Fruit fly (Drosophila melanogaster) whole organism, embryonic: ENCODE measurements around the gene CG2608.
A peak's percentile ranks its signal among the peaks of the same experiment; 100 is the strongest.

ENCODE experiments used
- Awh ChIP-seq: fragments of 200-800 bp; sonication (Bioruptor generic); IDR thresholded peaks from 2 replicates; pipeline ENCODE4, ENCODE4 v1.3.6; 2022; ENCODE audit warnings: missing biosample characterization, missing genetic modification characterization
- BEAF-32 ChIP-seq: fragments of 200-800 bp; sonication (Bioruptor generic); optimal IDR thresholded peaks from 3 replicates; lab custom pipeline; 2017; ENCODE audit warnings: missing biosample characterization, missing genetic modification characterization, mild to moderate bottlenecking, moderate library complexity, missing genetic modification reagents
- Bgb ChIP-seq: fragments of 200-800 bp; sonication (Bioruptor generic); IDR thresholded peaks from 2 replicates; pipeline ENCODE4 v1.3.6; 2022; ENCODE audit warnings: missing biosample characterization, missing genetic modification characterization; ENCODE audit not compliant: partially characterized antibody
- BtbVII ChIP-seq: fragments of 200-800 bp; sonication (Bioruptor generic); optimal IDR thresholded peaks from 3 replicates; lab custom pipeline; 2017; ENCODE audit warnings: missing biosample characterization, mild to moderate bottlenecking, missing genetic modification characterization
- Bteb2 ChIP-seq: fragments of 200-800 bp; sonication (Bioruptor generic); optimal IDR thresholded peaks from 2 replicates; lab custom pipeline; 2016; ENCODE audit warnings: missing biosample characterization, missing genetic modification characterization
- CG10267 ChIP-seq: fragments of 200-800 bp; sonication (Bioruptor generic); optimal IDR thresholded peaks from 2 replicates; lab custom pipeline; 2018; ENCODE audit warnings: missing biosample characterization, mild to moderate bottlenecking, missing genetic modification characterization, moderate library complexity
- CG10959 ChIP-seq: fragments of 200-800 bp; sonication (Bioruptor generic); IDR thresholded peaks from 2 replicates; pipeline ENCODE4 v1.3.6; 2022; ENCODE audit warnings: missing biosample characterization, missing genetic modification characterization
- CG11456 ChIP-seq: fragments of 200-800 bp; sonication (Bioruptor generic); IDR thresholded peaks from 3 replicates; pipeline ENCODE4 v1.3.6; 2022; ENCODE audit warnings: missing biosample characterization, missing genetic modification characterization
- CG12659 ChIP-seq: fragments of 200-800 bp; sonication (Bioruptor generic); optimal IDR thresholded peaks from 3 replicates; lab custom pipeline; 2017; ENCODE audit warnings: mild to moderate bottlenecking, missing biosample characterization, missing genetic modification reagents, missing genetic modification characterization
- CG13287 ChIP-seq: fragments of 200-800 bp; sonication (Bioruptor generic); IDR thresholded peaks from 2 replicates; pipeline ENCODE4 v1.3.6; 2022; ENCODE audit warnings: missing biosample characterization, missing genetic modification characterization; ENCODE audit not compliant: partially characterized antibody
- CG14860 ChIP-seq: fragments of 200-800 bp; sonication (Bioruptor generic); IDR thresholded peaks from 3 replicates; pipeline ENCODE4 v1.3.6; 2022; ENCODE audit warnings: missing biosample characterization, missing genetic modification characterization; ENCODE audit not compliant: partially characterized antibody
- CG15269 ChIP-seq: fragments of 200-800 bp; sonication (Bioruptor generic); optimal IDR thresholded peaks from 2 replicates; lab custom pipeline; 2018; ENCODE audit warnings: missing biosample characterization, mild to moderate bottlenecking, missing genetic modification characterization, moderate library complexity
- CG15479 ChIP-seq: fragments of 200-800 bp; sonication (Bioruptor generic); optimal IDR thresholded peaks from 3 replicates; lab custom pipeline; 2019; ENCODE audit warnings: missing biosample characterization, mild to moderate bottlenecking, missing genetic modification characterization, moderate library complexity
- CG15601 ChIP-seq: fragments of 200-800 bp; sonication (Bioruptor generic); optimal IDR thresholded peaks from 3 replicates; lab custom pipeline; 2019; ENCODE audit warnings: missing biosample characterization, mild to moderate bottlenecking, missing genetic modification characterization, moderate library complexity
- CG1602 ChIP-seq: fragments of 200-800 bp; sonication (Bioruptor generic); optimal IDR thresholded peaks from 3 replicates; lab custom pipeline; 2016; ENCODE audit warnings: missing biosample characterization, missing genetic modification characterization
- CG16813 ChIP-seq: fragments of 200-800 bp; sonication (Bioruptor generic); IDR thresholded peaks from 3 replicates; pipeline ENCODE4 v1.3.6; 2022; ENCODE audit warnings: missing biosample characterization, missing genetic modification characterization; ENCODE audit not compliant: partially characterized antibody
- CG17802 ChIP-seq: fragments of 200-800 bp; sonication (Bioruptor generic); optimal IDR thresholded peaks from 2 replicates; lab custom pipeline; 2018; ENCODE audit warnings: missing biosample characterization, mild to moderate bottlenecking, missing genetic modification characterization, moderate library complexity
- CG18262 ChIP-seq: fragments of 200-800 bp; optimal IDR thresholded peaks from 3 replicates; lab custom pipeline; 2019; ENCODE audit warnings: missing biosample characterization, mild to moderate bottlenecking, missing genetic modification characterization, moderate library complexity
- CG2712 ChIP-seq: fragments of 200-800 bp; optimal IDR thresholded peaks from 3 replicates; lab custom pipeline; 2019; ENCODE audit warnings: missing biosample characterization, mild to moderate bottlenecking, missing genetic modification characterization, moderate library complexity
- CG32772 ChIP-seq: fragments of 200-800 bp; sonication (Bioruptor generic); IDR thresholded peaks from 2 replicates; pipeline ENCODE4 v1.3.6; 2022; ENCODE audit warnings: missing biosample characterization, missing genetic modification characterization
- CG3407 ChIP-seq: fragments of 200-800 bp; sonication (Bioruptor generic); optimal IDR thresholded peaks from 2 replicates; lab custom pipeline; 2018; ENCODE audit warnings: missing biosample characterization, mild to moderate bottlenecking, missing genetic modification characterization
- CG4404 ChIP-seq: fragments of 200-800 bp; sonication (Bioruptor generic); IDR thresholded peaks from 2 replicates; pipeline ENCODE4 v1.3.6; 2022; ENCODE audit warnings: missing biosample characterization, missing genetic modification characterization
- CG8281 ChIP-seq: fragments of 200-800 bp; sonication (Bioruptor generic); optimal IDR thresholded peaks from 2 replicates; lab custom pipeline; 2018; ENCODE audit warnings: missing biosample characterization, mild to moderate bottlenecking, missing genetic modification characterization, moderate library complexity
- CG8944 ChIP-seq: fragments of 200-800 bp; sonication (Bioruptor generic); optimal IDR thresholded peaks from 3 replicates; lab custom pipeline; 2016; ENCODE audit warnings: missing biosample characterization, missing genetic modification characterization
- CoRest ChIP-seq: fragments of 200-800 bp; sonication (Bioruptor generic); optimal IDR thresholded peaks from 3 replicates; lab custom pipeline; 2018; ENCODE audit warnings: missing biosample characterization, mild to moderate bottlenecking, missing genetic modification characterization, moderate library complexity
- D19A ChIP-seq: fragments of 200-800 bp; optimal IDR thresholded peaks from 3 replicates; lab custom pipeline; 2019; ENCODE audit warnings: missing biosample characterization, mild to moderate bottlenecking, missing genetic modification characterization, moderate library complexity
- Dll ChIP-seq: fragments of 200-800 bp; sonication (Bioruptor generic); IDR thresholded peaks from 4 replicates; pipeline ENCODE4 v1.3.6; 2022; ENCODE audit warnings: missing biosample characterization, missing genetic modification characterization; ENCODE audit not compliant: partially characterized antibody
- H15 ChIP-seq: fragments of 200-800 bp; sonication (Bioruptor generic); IDR thresholded peaks from 3 replicates; pipeline ENCODE4 v1.3.6; 2022; ENCODE audit warnings: missing biosample characterization, missing genetic modification characterization
- HLH54F ChIP-seq: fragments of 200-800 bp; sonication (Bioruptor generic); optimal IDR thresholded peaks from 3 replicates; lab custom pipeline; 2016; ENCODE audit warnings: missing biosample characterization, missing genetic modification characterization
- Med ChIP-seq: fragments of 200-800 bp; sonication (Bioruptor generic); peaks from one replicate; lab custom pipeline; 2016; ENCODE audit warnings: missing biosample characterization, missing genetic modification characterization, mild to moderate bottlenecking, inconsistent platforms, moderate library complexity
- Mes4 ChIP-seq: fragments of 200-800 bp; sonication (Bioruptor generic); optimal IDR thresholded peaks from 2 replicates; lab custom pipeline; 2016; ENCODE audit warnings: missing biosample characterization, missing genetic modification characterization
- Myb ChIP-seq: fragments of 200-800 bp; sonication (Bioruptor generic); optimal IDR thresholded peaks from 2 replicates; lab custom pipeline; 2016; ENCODE audit warnings: missing biosample characterization, missing genetic modification characterization
- Tbp ChIP-seq: fragments of >200 bp; optimal IDR thresholded peaks from 2 replicates; lab custom pipeline; 2018; ENCODE audit warnings: missing biosample characterization, missing genetic modification characterization
- ap ChIP-seq: fragments of 200-800 bp; sonication (Bioruptor generic); IDR thresholded peaks from 2 replicates; pipeline ENCODE4 v1.3.6; 2022; ENCODE audit warnings: missing biosample characterization, missing genetic modification characterization
- btn ChIP-seq: fragments of 200-800 bp; sonication (Bioruptor generic); optimal IDR thresholded peaks from 2 replicates; lab custom pipeline; 2016; ENCODE audit warnings: missing biosample characterization, missing genetic modification characterization
- ewg ChIP-seq: fragments of 200-800 bp; sonication (Bioruptor generic); optimal IDR thresholded peaks from 3 replicates; lab custom pipeline; 2017; ENCODE audit warnings: mild to moderate bottlenecking, missing biosample characterization, missing genetic modification reagents, missing genetic modification characterization
- fu2 ChIP-seq: fragments of 200-800 bp; sonication (Bioruptor generic); optimal IDR thresholded peaks from 2 replicates; lab custom pipeline; 2016; ENCODE audit warnings: missing biosample characterization, missing genetic modification characterization
- gro ChIP-seq: fragments of 200-800 bp; sonication (Bioruptor generic); optimal IDR thresholded peaks from 2 replicates; lab custom pipeline; 2016; ENCODE audit warnings: missing biosample characterization, missing genetic modification characterization
- gsb ChIP-seq: fragments of 200-800 bp; sonication (Bioruptor generic); IDR thresholded peaks from 2 replicates; pipeline ENCODE4 v1.3.6; 2022; ENCODE audit warnings: missing biosample characterization, missing genetic modification characterization
- h ChIP-seq: fragments of >200 bp; optimal IDR thresholded peaks from 2 replicates; lab custom pipeline; 2017
- hbn ChIP-seq: fragments of 200-800 bp; sonication (Bioruptor generic); IDR thresholded peaks from 2 replicates; pipeline ENCODE4 v1.3.6; 2022; ENCODE audit warnings: missing biosample characterization, missing genetic modification characterization; ENCODE audit not compliant: partially characterized antibody
- hth ChIP-seq: fragments of >200 bp; optimal IDR thresholded peaks from 2 replicates; lab custom pipeline; 2017; ENCODE audit warnings: inconsistent platforms
- maf-S ChIP-seq: fragments of 200-800 bp; sonication (Bioruptor generic); optimal IDR thresholded peaks from 2 replicates; lab custom pipeline; 2016; ENCODE audit warnings: missing biosample characterization, missing genetic modification characterization
- mirr ChIP-seq: fragments of 200-800 bp; sonication (Bioruptor generic); optimal IDR thresholded peaks from 3 replicates; lab custom pipeline; 2018; ENCODE audit warnings: missing biosample characterization, mild to moderate bottlenecking, missing genetic modification characterization
- pb ChIP-seq: fragments of 200-800 bp; sonication (Bioruptor generic); optimal IDR thresholded peaks from 3 replicates; lab custom pipeline; 2016; ENCODE audit warnings: missing biosample characterization, missing genetic modification characterization
- peb ChIP-seq: fragments of 200-800 bp; sonication (Bioruptor generic); IDR thresholded peaks from 2 replicates; pipeline ENCODE4 v1.3.6; 2022; ENCODE audit warnings: missing biosample characterization, missing genetic modification characterization
- sim ChIP-seq: fragments of 200-800 bp; sonication (Bioruptor generic); IDR thresholded peaks from 2 replicates; pipeline ENCODE4 v1.3.6; 2022; ENCODE audit warnings: missing biosample characterization, missing genetic modification characterization
- sqz ChIP-seq: fragments of 200-800 bp; sonication (Bioruptor generic); optimal IDR thresholded peaks from 3 replicates; lab custom pipeline; 2018; ENCODE audit warnings: missing biosample characterization, mild to moderate bottlenecking, missing genetic modification characterization
- tna ChIP-seq: fragments of 200-800 bp; sonication (Bioruptor generic); IDR thresholded peaks from 2 replicates; pipeline ENCODE4 v1.3.6; 2022; ENCODE audit warnings: missing biosample characterization, missing genetic modification characterization; ENCODE audit not compliant: partially characterized antibody
- z ChIP-seq: fragments of 200-800 bp; sonication (Bioruptor generic); IDR thresholded peaks from 3 replicates; pipeline ENCODE4 v1.3.6; 2022; ENCODE audit warnings: missing biosample characterization, missing genetic modification characterization
- zen2 ChIP-seq: fragments of 200-800 bp; sonication (Bioruptor generic); IDR thresholded peaks from 3 replicates; pipeline ENCODE4 v1.3.6; 2022; ENCODE audit warnings: missing biosample characterization, missing genetic modification characterization; ENCODE audit not compliant: partially characterized antibody
- zfh1 ChIP-seq: fragments of 200-800 bp; sonication (Bioruptor generic); IDR thresholded peaks from 3 replicates; pipeline ENCODE4 v1.3.6; 2022; ENCODE audit warnings: missing biosample characterization, missing genetic modification characterization

CG2608 gene

DNA sequence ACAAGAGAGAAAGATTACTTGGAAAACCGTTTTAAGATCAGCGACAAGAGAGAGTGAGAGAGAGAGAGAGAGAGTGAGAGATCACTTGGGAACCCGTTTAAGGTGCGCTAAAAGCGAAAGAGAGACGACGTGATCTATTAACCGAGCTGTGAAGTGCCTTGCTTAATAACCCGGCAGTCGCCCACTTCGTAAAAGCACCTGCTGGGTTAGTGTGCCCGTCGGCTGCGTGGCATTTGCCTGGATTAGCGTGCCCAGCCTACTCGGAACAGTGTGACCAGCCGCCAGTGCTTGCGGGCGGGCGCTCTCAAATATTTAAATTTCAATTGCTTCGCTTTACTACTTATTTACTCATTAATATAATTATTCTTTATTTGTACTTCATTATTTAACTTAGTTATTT lies 7.2 kb upstream of the CG2608 start (continued):
- peak; percentile 10 for TF ChIP-seq CG15601 (tag; lab: Kevin White, UChicago)
- TF ChIP-seq CG8281: no peak
- no peak for TF ChIP-seq fu2
- no peak for TF ChIP-seq btn
- 0 out of 4 replicates have a peak, but pooled peaks have one; percentile 38 for TF ChIP-seq Dll (GFP tag; lab: Robert Waterston, UW)
- TF ChIP-seq Awh (GFP tag; lab: Robert Waterston, UW): no peak
- no peak for TF ChIP-seq maf-S
- TF ChIP-seq ap (GFP tag; lab: Robert Waterston, UW): no peak
- TF ChIP-seq HLH54F (GFP tag; lab: Kevin White, UChicago): no peak
- peak; percentile 54 for TF ChIP-seq CoRest (tag; lab: Kevin White, UChicago)
- TF ChIP-seq peb: no peak
- no peak for TF ChIP-seq gsb
- TF ChIP-seq CG8944 (GFP tag; lab: Kevin White, UChicago): no peak
- TF ChIP-seq CG10267 (tag; lab: Kevin White, UChicago): peak; percentile 23
- TF ChIP-seq CG14860: no peak
- TF ChIP-seq mirr (GFP tag; lab: Kevin White, UChicago): no peak
- no peak for TF ChIP-seq H15 (GFP tag; lab: Robert Waterston, UW)
- TF ChIP-seq CG15269 (tag; lab: Kevin White, UChicago): peak; percentile 20
- no peak for TF ChIP-seq sqz
- TF ChIP-seq z (GFP tag; lab: Robert Waterston, UW): no peak
- TF ChIP-seq sim (GFP tag; lab: Robert Waterston, UW): no peak
- TF ChIP-seq CG4404 (GFP tag; lab: Robert Waterston, UW): no peak
- TF ChIP-seq CG16813 (GFP tag; lab: Robert Waterston, UW): peak; percentile 49; the same call in 2 of the 3 replicates
- peak; percentile 33 for TF ChIP-seq CG12659
- TF ChIP-seq CG11456 (GFP tag; lab: Robert Waterston, UW): no peak
- TF ChIP-seq Bgb (GFP tag; lab: Robert Waterston, UW): peak; percentile 65
- peak; percentile 52; the same call in 1 of the 2 replicates for TF ChIP-seq CG13287
- no peak for TF ChIP-seq CG2712
- TF ChIP-seq BEAF-32: peak; percentile 29
- TF ChIP-seq hth (lab: Kevin White, UChicago): no peak
- peak; percentile 6 for TF ChIP-seq D19A
- no peak for TF ChIP-seq CG10959 (GFP tag; lab: Robert Waterston, UW)
- no peak for TF ChIP-seq h (lab: Kevin White, UChicago)
- no peak for TF ChIP-seq zen2 (GFP tag; lab: Robert Waterston, UW)
- no peak for TF ChIP-seq Tbp (GFP tag; lab: Kevin White, UChicago)
- TF ChIP-seq CG15479: no peak
- no peak for TF ChIP-seq CG17802 (tag; lab: Kevin White, UChicago)
- no peak for TF ChIP-seq pb (GFP tag; lab: Kevin White, UChicago)
- no peak for TF ChIP-seq zfh1 (GFP tag; lab: Robert Waterston, UW)
- no peak for TF ChIP-seq CG1602 (GFP tag; lab: Kevin White, UChicago)
- TF ChIP-seq BtbVII (GFP tag; lab: Kevin White, UChicago): no peak
- no peak for TF ChIP-seq Bteb2
- no peak for TF ChIP-seq hbn (GFP tag; lab: Robert Waterston, UW)
- no peak for TF ChIP-seq tna (GFP tag; lab: Robert Waterston, UW)
- TF ChIP-seq CG18262: no peak
- TF ChIP-seq Mes4 (GFP tag; lab: Kevin White, UChicago): no peak
- no peak for TF ChIP-seq ewg
- TF ChIP-seq CG32772 (GFP tag; lab: Robert Waterston, UW): no peak
- no peak for TF ChIP-seq CG3407
- TF ChIP-seq Myb: peak; percentile 27
- peak; percentile 79 for TF ChIP-seq Med (GFP tag; lab: Kevin White, UChicago)
- TF ChIP-seq gro (GFP tag; lab: Kevin White, UChicago): no peak
